Worm (Caenorhabditis elegans): Measurements from ENCODE around the gene set-11.

DNA sequence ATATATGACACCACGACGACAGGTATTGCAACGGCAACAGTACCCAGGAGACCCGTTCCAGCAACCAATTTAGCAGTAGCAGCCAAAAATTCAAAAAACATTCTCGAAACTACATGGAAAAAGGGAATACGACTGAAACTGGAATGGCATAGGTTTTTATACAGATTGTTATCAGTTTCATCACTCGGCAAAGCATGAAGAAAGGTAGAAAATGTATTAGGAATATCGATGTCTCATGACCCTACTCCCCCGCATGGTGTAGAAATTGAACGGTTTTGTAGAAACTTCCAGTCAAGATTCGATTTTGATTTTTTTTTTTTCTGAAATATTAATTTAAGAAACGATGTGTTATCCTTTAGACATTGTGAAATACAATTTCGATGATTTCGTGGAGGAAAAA lies 18.5 kb upstream of the set-11 start, which contains the start of gene T05A8.2:
- no peak for TF ChIP-seq hmbx-1 (tag; optimal IDR thresholded peaks at IDR 0.05)
- TF ChIP-seq ama-1 (optimal IDR thresholded peaks at IDR 0.05): no peak
- TF ChIP-seq hnd-1 (tag; optimal IDR thresholded peaks at IDR 0.05): no peak
- TF ChIP-seq ceh-13 (GFP tag; optimal IDR thresholded peaks at IDR 0.05): no peak
- no peak for TF ChIP-seq F13C5.2 (tag; optimal IDR thresholded peaks at IDR 0.05)
- TF ChIP-seq ceh-36 (tag; optimal IDR thresholded peaks at IDR 0.05): no peak
- no peak for TF ChIP-seq flt-1 (GFP tag; IDR thresholded peaks at IDR 0.05)
- no peak for TF ChIP-seq ets-7 (tag; optimal IDR thresholded peaks at IDR 0.05)
- TF ChIP-seq sea-1 (GFP tag; conservative IDR thresholded peaks at IDR 0.05): no peak
- TF ChIP-seq tbx-37 (GFP tag; conservative IDR thresholded peaks at IDR 0.05): no peak
- TF ChIP-seq aly-1 (tag; optimal IDR thresholded peaks at IDR 0.05): no peak
- no peak for TF ChIP-seq pes-1 (GFP tag; IDR thresholded peaks at IDR 0.05)
